Worm (Caenorhabditis elegans) whole organism, dauer: ENCODE measurements around the gene cya-1.

Experiments used
- unc-62 ChIP-seq: sonication (generic microtip); optimal IDR thresholded peaks from 2 replicates; lab custom pipeline; 2017; ENCODE audit warnings: missing biosample characterization, missing genetic modification reagents, missing genetic modification characterization

Gene cya-1

ce11 chrIII:9109172-9109571 lies at the start of gene cya-1:
Gene cya-1, minus strand, starts transcription at chrIII:9109272.
- TF ChIP-seq unc-62 (GFP tag; lab: Kevin White, UChicago), result no peak

ce11 chrIII:9154766-9155165 lies 45.7 kb upstream of the cya-1 start, which contains the start of gene irld-34:
Gene irld-34, plus strand, starts transcription at chrIII:9155066.
- TF ChIP-seq unc-62 (GFP tag; lab: Kevin White, UChicago), result no peak

- TF ChIP-seq unc-62 (GFP tag; lab: Kevin White, UChicago), result no peak
Observed at ce11 chrIII:9153809-9154208, 44.7 kb upstream of the cya-1 start, which contains the start of gene nhl-1. Gene nhl-1, minus strand, starts transcription at chrIII:9153909.

ce11 chrIII:9152950-9153349 lies 43.9 kb upstream of the cya-1 start:
- no peak for TF ChIP-seq unc-62 (GFP tag; lab: Kevin White, UChicago)

ce11 chrIII:9151782-9152181 lies 42.7 kb upstream of the cya-1 start:
- TF ChIP-seq unc-62 (GFP tag; lab: Kevin White, UChicago), result no peak

ce11 chrIII:9149132-9149531 lies 40.1 kb upstream of the cya-1 start:
- no peak for TF ChIP-seq unc-62 (GFP tag; lab: Kevin White, UChicago)

ce11 chrIII:9145765-9146164 lies 36.7 kb upstream of the cya-1 start, which contains the start of gene ZK512.8:
Gene ZK512.8, plus strand, starts transcription at chrIII:9146065.
- TF ChIP-seq unc-62 (GFP tag; lab: Kevin White, UChicago), result no peak

ce11 chrIII:9144744-9145390 lies 35.8 kb upstream of the cya-1 start, which contains the start of the genes ZK512.2 and ZK512.4:
Gene ZK512.2, minus strand, starts transcription at chrIII:9144794.
Gene ZK512.4, plus strand, starts transcription at chrIII:9145340.
- TF ChIP-seq unc-62 (GFP tag; lab: Kevin White, UChicago), result no peak

ce11 chrIII:9143911-9144310 lies 34.8 kb upstream of the cya-1 start, which contains the start of gene ZK512.11:
Gene ZK512.11, plus strand, starts transcription at chrIII:9144211.
- TF ChIP-seq unc-62 (GFP tag; lab: Kevin White, UChicago), result no peak

- no peak for TF ChIP-seq unc-62 (GFP tag; lab: Kevin White, UChicago)
Observed at ce11 chrIII:9138601-9139000, 29.5 kb upstream of the cya-1 start, which contains the start of gene ZK512.7. Gene ZK512.7, minus strand, starts transcription at chrIII:9138701.

ce11 chrIII:9136587-9136986 lies 27.5 kb upstream of the cya-1 start, which contains the start of gene eat-4:
Gene eat-4, plus strand, starts transcription at chrIII:9136887.
- TF ChIP-seq unc-62 (GFP tag; lab: Kevin White, UChicago), result no peak

ce11 chrIII:9130588-9130987 lies 21.5 kb upstream of the cya-1 start, which contains the start of gene ZK512.10:
Gene ZK512.10, plus strand, starts transcription at chrIII:9130888.
- TF ChIP-seq unc-62 (GFP tag; lab: Kevin White, UChicago), result no peak

ce11 chrIII:9125789-9126304 lies 16.8 kb upstream of the cya-1 start, which contains the start of gene sec-16A.1:
Gene sec-16A.1, plus strand, starts transcription at chrIII:9125839.
- TF ChIP-seq unc-62 (GFP tag; lab: Kevin White, UChicago), result no peak

- TF ChIP-seq unc-62 (GFP tag; lab: Kevin White, UChicago), result no peak
Observed at ce11 chrIII:9118921-9119606, 10.0 kb upstream of the cya-1 start, which contains the start of gene ced-11. Gene ced-11, plus strand, starts transcription at chrIII:9119556.

ce11 chrIII:9118314-9118850 lies 9.3 kb upstream of the cya-1 start, which contains the start of gene grl-11:
Gene grl-11, minus strand, starts transcription at chrIII:9118364.
- TF ChIP-seq unc-62 (GFP tag; lab: Kevin White, UChicago), result no peak
